Worm (Caenorhabditis elegans): ENCODE results near the gene F31F4.17.
"Not testable (repeated sequence)": the region's sequence is repeated elsewhere in the genome, so short reads cannot be mapped to it uniquely, and the experiment has no call there.

The F31F4.17 gene

ce11 chrV:706449-706848 is 46.3 kb upstream of the F31F4.17 start:
- TF ChIP-seq lin-1 (GFP tag; IDR thresholded peaks at IDR 0.05) (peak; percentile 51; the same call in 1 of the 2 replicates), lim-7 (GFP tag; IDR thresholded peaks at IDR 0.05) (peak; percentile 87), Y75B8A.6 (GFP tag; IDR thresholded peaks at IDR 0.05) (0 out of 2 replicates have a peak, but pooled peaks have one; percentile 24), dmd-6 (GFP tag; IDR thresholded peaks at IDR 0.05) (peak; percentile 51), arid-1 (GFP tag; conservative IDR thresholded peaks at IDR 0.05) (peak; percentile 68), Y48G9A.11 (GFP tag; IDR thresholded peaks at IDR 0.05) (0 out of 2 replicates have a peak, but pooled peaks have one; percentile 34), tra-1 (GFP tag; IDR thresholded peaks at IDR 0.05) (peak; percentile 59; the same call in 1 of the 2 replicates), ctbp-1 (GFP tag; IDR thresholded peaks at IDR 0.05) (peak; percentile 48; the same call in 1 of the 2 replicates), php-3 (GFP tag; IDR thresholded peaks at IDR 0.05) (peak; percentile 57; the same call in 1 of the 2 replicates), vab-7 (GFP tag; IDR thresholded peaks at IDR 0.05) (peak; percentile 73), Y105C5A.15 (GFP tag; IDR thresholded peaks at IDR 0.05) (0 out of 2 replicates have a peak, but pooled peaks have one; percentile 28), nhr-41 (GFP tag; IDR thresholded peaks at IDR 0.05) (peak; percentile 11; the same call in 1 of the 2 replicates), dmd-8 (GFP tag; IDR thresholded peaks at IDR 0.05) (peak; percentile 88), hmg-1.1 (GFP tag; IDR thresholded peaks at IDR 0.05) (peak; percentile 66), F26F4.8 (GFP tag; conservative IDR thresholded peaks at IDR 0.05) (peak; percentile 71; the same call in 1 of the 2 replicates), pha-4 (GFP tag; IDR thresholded peaks at IDR 0.05) (peak; percentile 51; the same call in 1 of the 2 replicates), D1046.2 (GFP tag; IDR thresholded peaks at IDR 0.05) (0 out of 2 replicates have a peak, but pooled peaks have one; percentile 65)
- not testable (repeated sequence) for TF ChIP-seq pha-4 (tag; optimal IDR thresholded peaks at IDR 0.05)

- TF ChIP-seq lin-29 (GFP tag; IDR thresholded peaks at IDR 0.05) = no peak
Observed at ce11 chrV:702260-702659, 42.1 kb upstream of the F31F4.17 start, which contains the start of gene srbc-37. srbc-37 (plus strand) TSS chrV:702560.

ce11 chrV:699489-700129 is 39.5 kb upstream of the F31F4.17 start, which contains the start of the genes ugt-29 and srx-5:
ugt-29 (minus strand) TSS chrV:699589.
srx-5 (plus strand) TSS chrV:700079.
- TF ChIP-seq dmd-6 (GFP tag; IDR thresholded peaks at IDR 0.05) = 0 out of 2 replicates have a peak, but pooled peaks have one; percentile 27
- TF ChIP-seq F37D6.2 (tag; optimal IDR thresholded peaks at IDR 0.05) = no peak

ce11 chrV:699051-699450 is 38.9 kb upstream of the F31F4.17 start:
- TF ChIP-seq zag-1 (tag; optimal IDR thresholded peaks at IDR 0.05) (no peak), F44E2.7 (GFP tag; IDR thresholded peaks at IDR 0.05) (no peak), F37D6.2 (tag; optimal IDR thresholded peaks at IDR 0.05) (no peak), ceh-28 (tag; optimal IDR thresholded peaks at IDR 0.05) (no peak), nhr-77 (tag; optimal IDR thresholded peaks at IDR 0.05) (no peak), cey-2 (tag; optimal IDR thresholded peaks at IDR 0.05; ENCODE audit: borderline replicate concordance, insufficient read depth) (no peak), zip-2 (tag; optimal IDR thresholded peaks at IDR 0.05) (peak; percentile 92)

ce11 chrV:695914-696313 is 35.8 kb upstream of the F31F4.17 start, which contains the start of gene srj-52:
srj-52 (minus strand) TSS chrV:696014.
- TF ChIP-seq nhr-28 (tag; optimal IDR thresholded peaks at IDR 0.05) (no peak), ceh-62 (tag; optimal IDR thresholded peaks at IDR 0.05) (no peak), unc-62 (GFP tag; optimal IDR thresholded peaks at IDR 0.05 in 1 of 2) (peak in 1 of 2 experiments; percentile 57), unc-62 (tag; optimal IDR thresholded peaks at IDR 0.05) (no peak), ceh-82 (tag; optimal IDR thresholded peaks at IDR 0.05) (no peak)

ce11 chrV:694625-695024 is 34.5 kb upstream of the F31F4.17 start, which contains the start of gene srj-53:
srj-53 (minus strand) TSS chrV:694725.
- no peak for TF ChIP-seq Y48G9A.11 (GFP tag; IDR thresholded peaks at IDR 0.05)
- no peak for TF ChIP-seq aha-1 (tag)
- no peak for TF ChIP-seq daf-16 (GFP tag; optimal IDR thresholded peaks at IDR 0.05)
- no peak for TF ChIP-seq daf-16 (tag; optimal IDR thresholded peaks at IDR 0.05)
- no peak for TF ChIP-seq tra-1 (GFP tag; IDR thresholded peaks at IDR 0.05)

Measured in whole organism, L4 larva.